Worm (Caenorhabditis elegans) whole organism, midembryonic: ENCODE results near the gene molo-1.

Experiments
- flt-1 ChIP-seq: fragments of 200-800 bp; sonication (Bioruptor generic); IDR thresholded peaks from 2 replicates; pipeline ENCODE4 v1.3.6; 2022; ENCODE audit warnings: missing genetic modification characterization, missing compliant biosample characterization
- klf-2 ChIP-seq: fragments of 200-800 bp; sonication (Bioruptor generic); conservative IDR thresholded peaks from 2 replicates; pipeline ENCODE4 v1.3.6; 2022; ENCODE audit warnings: missing genetic modification reagents, missing genetic modification characterization, missing compliant biosample characterization
- tab-1 ChIP-seq: fragments of 200-800 bp; sonication (Bioruptor generic); IDR thresholded peaks from 2 replicates; pipeline ENCODE4 v1.3.6; 2022; ENCODE audit warnings: missing genetic modification characterization, missing compliant biosample characterization
- ztf-29 ChIP-seq: fragments of 200-800 bp; sonication (Bioruptor generic); IDR thresholded peaks from 2 replicates; pipeline ENCODE4 v1.3.6; 2022; ENCODE audit warnings: missing genetic modification reagents, missing genetic modification characterization, missing compliant biosample characterization

DNA sequence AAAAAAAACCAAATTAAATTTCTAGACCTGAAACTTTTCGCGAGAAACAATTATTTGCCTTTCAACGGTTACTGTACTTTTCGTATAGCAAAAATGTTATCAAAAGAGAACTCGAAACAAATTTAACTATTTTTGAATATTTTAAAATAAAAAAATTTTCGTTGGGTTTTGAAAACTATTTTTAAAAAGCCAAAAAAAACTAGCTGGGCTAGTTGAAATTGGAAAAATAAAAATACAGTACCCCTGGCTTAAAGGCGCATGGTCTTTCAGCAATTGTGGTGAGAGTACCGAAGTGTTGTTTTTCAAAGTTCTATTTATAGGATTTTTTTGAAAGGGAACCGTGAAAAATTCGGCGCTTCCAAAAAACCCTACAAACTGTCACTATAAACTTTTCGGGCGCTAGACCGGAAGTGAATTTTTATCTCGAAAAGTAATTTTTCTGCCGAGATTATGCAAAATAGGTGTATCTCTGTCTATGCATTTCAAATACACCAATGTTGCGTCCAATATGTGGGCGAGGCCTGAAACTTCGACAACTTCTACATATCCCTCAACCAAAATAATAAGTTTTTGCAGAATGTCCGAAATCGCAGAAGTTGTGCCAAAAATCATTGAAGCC is 30.0 kb upstream of the molo-1 start, which contains the start of gene D1044.1:
- TF ChIP-seq klf-2 (GFP tag; lab: Robert Waterston, UW) (no peak), flt-1 (no peak), ztf-29 (no peak), tab-1 (no peak)
